Worm (Caenorhabditis elegans) whole organism, late embryonic: Measurements from ENCODE around the gene twk-22.

Source experiments
- C08G9.2 ChIP-seq: sonication (generic microtip); optimal IDR thresholded peaks from 2 replicates; lab custom pipeline; 2016; ENCODE audit warnings: mild to moderate bottlenecking, missing genetic modification characterization, moderate library complexity, missing compliant biosample characterization
- ama-1 ChIP-seq: fragments of 150-350 bp; optimal IDR thresholded peaks from 2 replicates; lab custom pipeline; 2014
- hlh-13 ChIP-seq: fragments of 200-800 bp; sonication (Bioruptor generic); optimal IDR thresholded peaks from 2 replicates; lab custom pipeline; 2018; ENCODE audit warnings: mild to moderate bottlenecking, missing genetic modification characterization, missing compliant biosample characterization
- odd-2 ChIP-seq: sonication (generic microtip); optimal IDR thresholded peaks from 2 replicates; lab custom pipeline; 2017; ENCODE audit warnings: antibody characterized with exemption, mild to moderate bottlenecking, missing genetic modification characterization, missing compliant biosample characterization
- pha-4 ChIP-seq: fragments of 150-350 bp; optimal IDR thresholded peaks from 2 replicates; lab custom pipeline; 2018; ENCODE audit warnings: missing biosample characterization, missing genetic modification reagents, missing genetic modification characterization

DNA sequence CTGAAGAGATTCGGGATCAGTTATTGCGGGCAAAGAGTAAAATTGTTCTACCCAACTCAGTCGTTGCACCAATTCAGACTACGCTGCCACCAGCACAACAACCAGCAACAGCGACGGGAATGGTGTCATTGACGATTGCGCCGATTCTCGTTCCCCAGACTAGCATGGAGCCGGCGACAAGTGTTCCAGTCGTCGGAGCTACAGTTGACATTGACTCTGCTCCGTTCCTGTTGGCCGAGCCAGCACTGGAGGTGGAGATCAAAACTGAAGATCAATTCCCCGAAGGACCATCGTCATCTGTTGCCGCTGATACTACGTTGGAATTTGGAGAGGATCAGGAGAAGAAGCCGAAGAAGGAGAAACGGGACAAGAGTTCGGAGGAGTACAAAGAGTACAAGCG is 29.1 kb downstream of the twk-22 start:
- no peak for TF ChIP-seq odd-2 (tag; lab: Kevin White, UChicago)
- TF ChIP-seq C08G9.2 (tag; lab: Kevin White, UChicago) = no peak
- no peak for TF ChIP-seq ama-1
- no peak for TF ChIP-seq hlh-13
- TF ChIP-seq pha-4 (tag; lab: Kevin White, UChicago) = no peak
